Worm (Caenorhabditis elegans) whole organism, early embryonic: ENCODE measurements around the gene F40A3.1.
A peak's percentile ranks its signal among the peaks of the same experiment; 100 is the strongest.

ENCODE experiments used
- B0310.2 ChIP-seq: sonication (generic microtip); optimal IDR thresholded peaks from 2 replicates; lab custom pipeline; 2016; ENCODE audit warnings: mild to moderate bottlenecking, missing genetic modification characterization, missing compliant biosample characterization
- F13C5.2 ChIP-seq: sonication (generic microtip); optimal IDR thresholded peaks from 2 replicates; lab custom pipeline; 2017; ENCODE audit warnings: mild to moderate bottlenecking, missing genetic modification characterization, inconsistent platforms, missing compliant biosample characterization
- aly-1 ChIP-seq: sonication (generic microtip); optimal IDR thresholded peaks from 2 replicates; lab custom pipeline; 2016; ENCODE audit warnings: missing genetic modification characterization, missing compliant biosample characterization
- ama-1 ChIP-seq: fragments of 150-350 bp; optimal IDR thresholded peaks from 2 replicates; lab custom pipeline; 2014
- ceh-13 ChIP-seq: fragments of 200-800 bp; sonication (Bioruptor generic); optimal IDR thresholded peaks from 2 replicates; lab custom pipeline; 2018; ENCODE audit warnings: mild to moderate bottlenecking, missing genetic modification characterization, missing compliant biosample characterization
- ceh-36 ChIP-seq: sonication (generic microtip); optimal IDR thresholded peaks from 2 replicates; lab custom pipeline; 2016; ENCODE audit warnings: missing genetic modification characterization, inconsistent platforms, missing compliant biosample characterization
- ets-7 ChIP-seq: sonication (generic microtip); optimal IDR thresholded peaks from 2 replicates; lab custom pipeline; 2016; ENCODE audit warnings: missing genotype, missing genetic modification characterization, missing compliant biosample characterization
- flt-1 ChIP-seq: fragments of 200-800 bp; sonication (Bioruptor generic); IDR thresholded peaks from 2 replicates; pipeline ENCODE4 v1.3.6; 2022; ENCODE audit warnings: missing genetic modification characterization, missing compliant biosample characterization
- hmbx-1 ChIP-seq: sonication (generic microtip); optimal IDR thresholded peaks from 2 replicates; lab custom pipeline; 2016; ENCODE audit warnings: mild to moderate bottlenecking, missing genetic modification characterization, missing compliant biosample characterization
- hmg-4 ChIP-seq: fragments of 200-800 bp; sonication (Bioruptor generic); optimal IDR thresholded peaks from 2 replicates; lab custom pipeline; 2018; ENCODE audit warnings: mild to moderate bottlenecking, missing genetic modification characterization, missing compliant biosample characterization
- hnd-1 ChIP-seq: sonication (generic microtip); optimal IDR thresholded peaks from 2 replicates; lab custom pipeline; 2016; ENCODE audit warnings: missing genetic modification characterization, missing compliant biosample characterization
- pes-1 ChIP-seq: fragments of 200-800 bp; sonication (Bioruptor generic); IDR thresholded peaks from 2 replicates; pipeline ENCODE4 v1.3.6; 2022; ENCODE audit warnings: missing genetic modification reagents, missing genetic modification characterization, missing compliant biosample characterization
- scrt-1 ChIP-seq: fragments of 200-800 bp; sonication (Bioruptor generic); IDR thresholded peaks from 2 replicates; pipeline ENCODE4 v1.3.6; 2022; ENCODE audit warnings: missing genetic modification characterization, missing compliant biosample characterization
- sea-1 ChIP-seq: fragments of 200-800 bp; sonication (Bioruptor generic); conservative IDR thresholded peaks from 2 replicates; pipeline ENCODE4 v1.3.6; 2022; ENCODE audit warnings: missing genetic modification characterization, missing compliant biosample characterization
- tbx-11 ChIP-seq: fragments of 200-800 bp; sonication (Bioruptor generic); IDR thresholded peaks from 2 replicates; pipeline ENCODE4 v1.3.6; 2022; ENCODE audit warnings: missing genetic modification characterization, missing compliant biosample characterization
- tbx-37 ChIP-seq: fragments of 200-800 bp; sonication (Bioruptor generic); conservative IDR thresholded peaks from 2 replicates; pipeline ENCODE4 v1.3.6; 2022; ENCODE audit warnings: missing genetic modification reagents, missing genetic modification characterization, missing compliant biosample characterization
- tra-4 ChIP-seq: sonication (generic microtip); optimal IDR thresholded peaks from 2 replicates; lab custom pipeline; 2017; ENCODE audit warnings: missing genetic modification characterization, missing compliant biosample characterization

F40A3.1 gene

DNA sequence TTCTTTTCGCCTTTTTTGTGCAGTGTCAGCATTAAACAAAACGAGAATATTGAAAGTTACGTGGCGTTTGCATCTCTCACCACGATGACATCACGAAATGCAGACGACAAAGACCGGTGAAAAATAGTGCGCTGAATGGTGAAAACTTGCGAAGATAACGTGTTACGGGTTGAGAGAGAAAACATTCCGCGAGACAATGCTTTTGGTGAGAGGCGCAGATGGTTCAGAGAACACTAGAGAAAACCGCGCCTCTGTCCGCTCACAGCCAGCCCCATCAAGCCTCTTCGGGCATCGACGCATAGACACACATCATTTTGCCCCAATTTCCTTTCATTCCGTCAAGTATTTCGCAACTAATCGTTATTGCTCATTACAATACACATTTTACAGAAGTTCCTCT, 36.7 kb upstream of the F40A3.1 start, which contains the start of the genes C37C3.9 and C37C3.18:
C37C3.9 (minus strand) TSS at position 98 of the 400 bp plus-strand sequence.
C37C3.18 (plus strand) TSS at position 391 of the 400 bp plus-strand sequence.
- TF ChIP-seq B0310.2 (tag; lab: Kevin White, UChicago) (no peak), ceh-13 (GFP tag; lab: Kevin White, UChicago) (no peak), ceh-36 (no peak), sea-1 (GFP tag; lab: Robert Waterston, UW) (no peak), tra-4 (no peak), hmg-4 (GFP tag; lab: Kevin White, UChicago) (peak; percentile 25), scrt-1 (GFP tag; lab: Robert Waterston, UW) (no peak), F13C5.2 (tag; lab: Kevin White, UChicago) (peak; percentile 75), pes-1 (GFP tag; lab: Robert Waterston, UW) (no peak)

DNA sequence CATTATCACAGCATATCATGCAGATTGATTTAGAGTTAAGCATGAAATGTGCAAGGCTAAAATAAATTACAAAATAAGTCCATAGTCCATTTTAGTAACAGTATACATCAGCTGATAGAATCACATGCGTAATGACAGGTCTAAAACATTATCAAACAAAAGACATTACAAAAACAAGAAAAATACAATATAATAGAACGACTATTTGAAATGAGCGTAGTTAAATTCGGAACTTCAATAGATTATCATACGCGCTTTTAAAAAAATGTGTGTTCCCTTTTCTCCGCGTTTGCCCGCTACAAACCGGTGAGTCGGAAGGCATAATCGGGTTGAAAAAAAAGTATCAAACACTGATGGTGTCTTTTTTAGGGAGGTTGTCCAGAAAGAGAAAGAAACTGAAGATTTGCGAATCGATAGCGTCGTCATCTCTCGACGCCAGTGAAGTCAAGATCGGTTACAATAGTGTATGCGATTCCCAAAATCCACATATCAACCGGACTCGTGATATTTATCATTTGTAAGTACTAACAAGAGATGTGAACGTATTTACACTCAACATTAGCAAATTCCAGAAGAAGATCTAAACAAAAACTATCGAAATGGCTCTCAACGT, 35.8 kb upstream of the F40A3.1 start, which contains the start of gene C37C3.2:
C37C3.2 (plus strand) TSS at position 563 of the 613 bp plus-strand sequence.
- TF ChIP-seq ama-1 (lab: Kevin White, UChicago) (no peak), hnd-1 (no peak), tbx-11 (no peak)

DNA sequence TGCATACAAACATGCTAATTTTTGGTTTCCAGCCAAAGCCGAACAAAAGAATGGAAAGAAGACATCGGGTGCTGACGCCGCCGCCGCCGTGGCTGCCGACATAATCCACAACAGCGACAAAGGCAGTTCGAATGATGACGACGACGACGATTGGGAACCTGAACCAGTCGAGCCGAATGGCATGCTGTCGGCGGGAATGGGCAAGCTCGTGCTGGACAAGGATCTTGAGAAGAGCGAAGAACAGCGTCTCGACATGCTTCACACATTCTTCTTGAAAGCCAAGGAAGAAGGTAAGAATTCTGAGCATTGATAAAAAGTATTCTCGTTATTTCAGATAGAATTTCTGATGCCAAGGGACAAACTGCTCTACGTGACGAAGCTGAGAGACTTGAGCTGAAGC, 34.7 kb upstream of the F40A3.1 start:
- TF ChIP-seq B0310.2 (tag; lab: Kevin White, UChicago) (no peak), scrt-1 (GFP tag; lab: Robert Waterston, UW) (no peak), sea-1 (GFP tag; lab: Robert Waterston, UW) (no peak)

DNA sequence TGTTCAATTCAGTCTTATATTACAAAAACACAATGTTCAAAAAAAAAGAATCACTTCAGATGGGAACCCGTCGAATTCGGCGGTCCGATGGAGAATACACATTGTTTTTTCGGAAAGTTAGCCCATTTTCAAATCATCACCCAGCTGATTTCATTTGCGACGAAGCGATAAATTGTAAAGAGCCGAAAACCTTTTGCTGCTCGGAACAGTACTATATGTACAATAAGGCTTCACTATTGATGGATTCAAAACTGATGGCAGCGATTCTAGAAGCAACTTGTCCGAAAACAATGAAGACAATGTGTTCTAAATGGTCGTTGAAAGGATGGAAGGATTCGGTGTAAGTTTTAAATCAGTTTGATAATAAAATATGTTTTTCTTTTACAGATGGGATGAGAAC, 33.4 kb upstream of the F40A3.1 start, which contains the start of gene C37C3.1:
C37C3.1 (plus strand) TSS at position 33 of the 400 bp plus-strand sequence.
- no peak for TF ChIP-seq pes-1 (GFP tag; lab: Robert Waterston, UW)
- TF ChIP-seq hmbx-1 (tag; lab: Kevin White, UChicago): no peak
- TF ChIP-seq hnd-1: no peak
- no peak for TF ChIP-seq tra-4
- no peak for TF ChIP-seq aly-1 (tag; lab: Kevin White, UChicago)

DNA sequence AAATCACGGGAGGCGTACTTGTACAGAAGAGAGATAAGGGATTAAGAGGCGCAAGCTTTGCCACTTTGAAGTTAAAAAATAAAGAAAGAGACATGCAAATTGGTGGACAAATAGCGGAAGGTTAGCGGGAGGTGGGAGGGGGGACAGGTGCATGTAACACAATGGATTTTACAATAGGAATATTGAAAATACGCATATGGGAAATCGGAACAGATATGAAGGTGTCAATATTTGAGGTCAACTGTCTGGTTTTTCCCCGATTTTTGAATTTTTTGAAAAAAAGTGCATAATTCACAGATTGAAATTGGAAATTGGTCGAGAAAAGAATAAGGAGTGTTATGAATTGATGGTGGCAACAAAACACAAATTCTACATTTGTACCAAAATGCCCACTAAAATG, 29.5 kb upstream of the F40A3.1 start, which contains the start of gene C37C3.17:
C37C3.17 (minus strand) TSS at position 101 of the 400 bp plus-strand sequence.
- TF ChIP-seq hmbx-1 (tag; lab: Kevin White, UChicago): no peak
- no peak for TF ChIP-seq scrt-1 (GFP tag; lab: Robert Waterston, UW)
- TF ChIP-seq aly-1 (tag; lab: Kevin White, UChicago): no peak
- no peak for TF ChIP-seq sea-1 (GFP tag; lab: Robert Waterston, UW)
- no peak for TF ChIP-seq tra-4
- no peak for TF ChIP-seq tbx-11
- no peak for TF ChIP-seq hmg-4 (GFP tag; lab: Kevin White, UChicago)
- TF ChIP-seq ama-1 (lab: Kevin White, UChicago): no peak
- TF ChIP-seq B0310.2 (tag; lab: Kevin White, UChicago): no peak
- TF ChIP-seq pes-1 (GFP tag; lab: Robert Waterston, UW): no peak
- TF ChIP-seq ceh-13 (GFP tag; lab: Kevin White, UChicago): no peak
- TF ChIP-seq flt-1: no peak
- no peak for TF ChIP-seq ets-7 (tag; lab: Kevin White, UChicago)
- no peak for TF ChIP-seq ceh-36
- no peak for TF ChIP-seq F13C5.2 (tag; lab: Kevin White, UChicago)
- no peak for TF ChIP-seq hnd-1
- no peak for TF ChIP-seq tbx-37 (GFP tag; lab: Robert Waterston, UW)

DNA sequence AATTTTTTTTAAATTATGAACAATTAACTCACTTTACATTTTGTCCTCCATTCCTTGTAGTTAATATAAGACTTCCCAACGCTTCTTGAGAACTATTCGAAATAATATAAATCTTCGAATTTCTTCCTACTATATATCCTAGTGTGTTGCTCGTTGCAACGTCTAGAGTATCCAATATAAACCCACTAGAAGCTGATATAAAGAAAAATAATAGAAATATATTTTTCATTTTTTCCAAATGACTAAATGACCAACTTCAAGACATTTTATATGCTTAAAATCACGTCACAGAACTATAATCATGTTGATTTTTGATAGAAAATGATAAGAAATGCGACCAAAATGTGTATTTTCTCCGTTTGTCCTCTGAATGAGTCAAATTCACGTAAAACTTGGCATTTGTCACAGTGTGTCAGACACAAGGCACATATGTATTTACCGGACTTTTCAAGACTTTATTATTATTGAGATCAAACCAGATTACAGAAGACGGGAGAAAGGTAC, 28.3 kb upstream of the F40A3.1 start, which contains the start of gene C37C3.10:
C37C3.10 (minus strand) TSS at position 51 of the 504 bp plus-strand sequence.
- TF ChIP-seq ama-1 (lab: Kevin White, UChicago): no peak
- no peak for TF ChIP-seq pes-1 (GFP tag; lab: Robert Waterston, UW)
- no peak for TF ChIP-seq hmg-4 (GFP tag; lab: Kevin White, UChicago)
- TF ChIP-seq hnd-1: no peak
- no peak for TF ChIP-seq F13C5.2 (tag; lab: Kevin White, UChicago)
- no peak for TF ChIP-seq scrt-1 (GFP tag; lab: Robert Waterston, UW)
- no peak for TF ChIP-seq ceh-13 (GFP tag; lab: Kevin White, UChicago)
- no peak for TF ChIP-seq sea-1 (GFP tag; lab: Robert Waterston, UW)
- no peak for TF ChIP-seq tbx-37 (GFP tag; lab: Robert Waterston, UW)
- no peak for TF ChIP-seq B0310.2 (tag; lab: Kevin White, UChicago)
- no peak for TF ChIP-seq hmbx-1 (tag; lab: Kevin White, UChicago)
- no peak for TF ChIP-seq tbx-11
- no peak for TF ChIP-seq ets-7 (tag; lab: Kevin White, UChicago)
- TF ChIP-seq ceh-36: no peak
- TF ChIP-seq tra-4: no peak
- TF ChIP-seq aly-1 (tag; lab: Kevin White, UChicago): no peak

DNA sequence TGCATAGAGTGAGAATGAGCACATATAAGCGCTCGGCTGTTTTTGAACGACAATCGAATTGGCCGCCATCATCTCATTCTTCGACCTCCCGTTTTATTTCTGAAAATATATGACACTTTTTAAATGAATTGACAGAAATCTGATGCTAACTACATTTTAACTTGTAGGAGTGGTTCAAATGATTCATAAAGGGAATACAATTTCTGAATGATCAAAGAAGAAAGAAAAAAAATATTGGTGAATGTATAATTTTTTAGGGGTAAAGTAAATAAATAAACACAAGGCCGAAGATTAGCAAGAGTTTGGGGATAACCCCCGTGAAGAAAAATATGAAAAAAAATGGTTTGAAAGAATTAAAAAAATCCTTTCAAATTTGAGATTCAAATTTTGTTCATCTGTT, 26.7 kb upstream of the F40A3.1 start, which contains the start of gene C37C3.11:
C37C3.11 (minus strand) TSS at position 101 of the 400 bp plus-strand sequence.
- TF ChIP-seq hmg-4 (GFP tag; lab: Kevin White, UChicago) (no peak), tbx-37 (GFP tag; lab: Robert Waterston, UW) (no peak), flt-1 (no peak), aly-1 (tag; lab: Kevin White, UChicago) (no peak), pes-1 (GFP tag; lab: Robert Waterston, UW) (no peak), ceh-36 (no peak), B0310.2 (tag; lab: Kevin White, UChicago) (no peak), hmbx-1 (tag; lab: Kevin White, UChicago) (no peak), hnd-1 (no peak), scrt-1 (GFP tag; lab: Robert Waterston, UW) (no peak), sea-1 (GFP tag; lab: Robert Waterston, UW) (no peak), F13C5.2 (tag; lab: Kevin White, UChicago) (no peak), tbx-11 (no peak), ceh-13 (GFP tag; lab: Kevin White, UChicago) (no peak), ama-1 (lab: Kevin White, UChicago) (no peak), tra-4 (no peak)
